Fruit fly (Drosophila melanogaster): ENCODE results near the gene NimC4.
A peak's percentile ranks its signal among the peaks of the same experiment; 100 is the strongest.

The NimC4 gene

DNA sequence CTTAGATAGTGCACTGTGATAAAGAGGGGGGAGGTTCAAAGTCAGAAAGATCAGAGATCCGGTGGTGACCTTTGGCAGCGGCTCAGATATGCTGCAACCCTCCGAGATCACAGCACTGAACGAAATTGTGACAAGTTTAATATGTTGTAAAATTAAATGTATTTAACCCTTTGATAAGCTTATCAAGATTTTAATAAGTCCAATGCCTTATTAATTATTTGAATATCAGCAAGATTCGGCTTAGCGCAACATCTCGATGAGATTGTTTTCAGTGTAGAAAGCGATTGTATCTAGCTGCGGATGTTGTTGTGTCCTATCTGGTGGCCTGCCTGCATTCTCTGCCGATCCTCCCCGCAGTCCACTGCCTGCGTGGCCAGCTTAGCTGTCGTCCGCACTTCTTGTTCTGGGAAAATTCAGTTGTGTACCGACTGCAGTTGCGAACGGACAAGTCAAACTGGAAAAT lies at the start of gene NimC4 (continued):
- TF ChIP-seq CG15479 (GFP tag; optimal IDR thresholded peaks at IDR 0.05) (peak; percentile 96), Eip74EF (GFP tag; optimal IDR thresholded peaks at IDR 0.05) (no peak), MBD-R2 (GFP tag; IDR thresholded peaks at IDR 0.05) (no peak), HLH3B (GFP tag; IDR thresholded peaks at IDR 0.05) (peak; percentile 24; the same call in 1 of the 2 replicates), crol (GFP tag; IDR thresholded peaks at IDR 0.05) (peak; percentile 47; the same call in 1 of the 2 replicates), seq (GFP tag; IDR thresholded peaks at IDR 0.05) (no peak), CG18476 (GFP tag; optimal IDR thresholded peaks at IDR 0.05) (peak; percentile 45), CG6689 (GFP tag; IDR thresholded peaks at IDR 0.05) (peak; percentile 89), grn (GFP tag; optimal IDR thresholded peaks at IDR 0.05) (peak; percentile 87), pzg (GFP tag; optimal IDR thresholded peaks at IDR 0.05) (no peak), CG2202 (tag; optimal IDR thresholded peaks at IDR 0.05) (peak; percentile 84), CG12659 (GFP tag; optimal IDR thresholded peaks at IDR 0.05) (no peak), CG12104 (GFP tag; optimal IDR thresholded peaks at IDR 0.05) (peak; percentile 58), CG16863 (GFP tag; optimal IDR thresholded peaks at IDR 0.05) (peak; percentile 70), wek (GFP tag; optimal IDR thresholded peaks at IDR 0.05) (no peak), ash1 (GFP tag; optimal IDR thresholded peaks at IDR 0.05) (no peak), salm (tag; optimal IDR thresholded peaks at IDR 0.05) (peak; percentile 15), CG2678 (tag; optimal IDR thresholded peaks at IDR 0.05) (peak; percentile 64), ATbp (GFP tag; optimal IDR thresholded peaks at IDR 0.05) (peak; percentile 43), lola (GFP tag; optimal IDR thresholded peaks at IDR 0.05) (peak in 1 of 3 experiments; percentile 94), CG31365 (tag; optimal IDR thresholded peaks at IDR 0.05) (no peak), CG31441 (GFP tag; IDR thresholded peaks at IDR 0.05) (peak; percentile 85), PHDP (tag; optimal IDR thresholded peaks at IDR 0.05) (peak; percentile 20), slou (GFP tag; optimal IDR thresholded peaks at IDR 0.05) (peak; percentile 35), otp (GFP tag; IDR thresholded peaks at IDR 0.05) (peak; percentile 89), Trl (optimal IDR thresholded peaks at IDR 0.05) (no peak), Trl (GFP tag; optimal IDR thresholded peaks at IDR 0.05) (peak; percentile 81), esg (GFP tag; conservative IDR thresholded peaks at IDR 0.05) (0 out of 2 replicates have a peak, but pooled peaks have one; percentile 11), CG17912 (GFP tag; optimal IDR thresholded peaks at IDR 0.05) (no peak), CG11085 (GFP tag; IDR thresholded peaks at IDR 0.05) (no peak; the same call in 1 of the 2 replicates), kah (GFP tag; optimal IDR thresholded peaks at IDR 0.05) (no peak), NK7.1 (GFP tag; optimal IDR thresholded peaks at IDR 0.05) (peak; percentile 62), CG32532 (GFP tag; IDR thresholded peaks at IDR 0.05) (no peak), en (GFP tag; optimal IDR thresholded peaks at IDR 0.05) (peak; percentile 64), phol (tag; optimal IDR thresholded peaks at IDR 0.05) (peak; percentile 90), Oaz (GFP tag; IDR thresholded peaks at IDR 0.05) (no peak), CG8290 (GFP tag; optimal IDR thresholded peaks at IDR 0.05) (peak; percentile 86), CG8290 (tag; optimal IDR thresholded peaks at IDR 0.05) (peak; percentile 17 to 20), CG12391 (tag; optimal IDR thresholded peaks at IDR 0.05) (peak; percentile 83), CG6791 (GFP tag; IDR thresholded peaks at IDR 0.05; ENCODE audit: partially characterized antibody) (no peak), Meics (GFP tag; optimal IDR thresholded peaks at IDR 0.05) (no peak), nau (GFP tag; optimal IDR thresholded peaks at IDR 0.05) (no peak), Dip2 (GFP tag; IDR thresholded peaks at IDR 0.05) (no peak), nmo (GFP tag; optimal IDR thresholded peaks at IDR 0.05) (peak; percentile 85), Usf (GFP tag; optimal IDR thresholded peaks at IDR 0.05) (peak; percentile 71), CG34376 (GFP tag; optimal IDR thresholded peaks at IDR 0.05) (no peak), CG6765 (GFP tag; optimal IDR thresholded peaks at IDR 0.05) (no peak), CG13296 (GFP tag; optimal IDR thresholded peaks at IDR 0.05) (no peak), CG14710 (tag; optimal IDR thresholded peaks at IDR 0.05) (peak; percentile 93), CG13424 (tag; optimal IDR thresholded peaks at IDR 0.05) (peak; percentile 61), eyg (GFP tag; optimal IDR thresholded peaks at IDR 0.05) (no peak)
